Fruit fly (Drosophila melanogaster) whole organism, larva: ENCODE data around the gene X11Lbeta.

ENCODE experiments used
- noc ChIP-seq: fragments of 200-800 bp; sonication (Bioruptor generic); optimal IDR thresholded peaks from 3 replicates; lab custom pipeline; 2019; ENCODE audit warnings: missing biosample characterization, mild to moderate bottlenecking, missing genetic modification characterization, moderate library complexity

Gene X11Lbeta

dm6 chrX:10627062-10627756, at the start of gene X11Lbeta, which contains the start of gene CG9806:
Gene X11Lbeta (plus strand): TSS chrX:10627737.
Gene CG9806 (minus strand): TSS chrX:10627112.
- TF ChIP-seq noc (tag; lab: Kevin White, UChicago): no peak

dm6 chrX:10577773-10578172, 49.8 kb upstream of the X11Lbeta start:
- no peak for TF ChIP-seq noc (tag; lab: Kevin White, UChicago)

- TF ChIP-seq noc (tag; lab: Kevin White, UChicago): no peak
Measured at dm6 chrX:10579569-10579968, 48.0 kb upstream of the X11Lbeta start.

- no peak for TF ChIP-seq noc (tag; lab: Kevin White, UChicago)
Measured at dm6 chrX:10580459-10581103, 47.0 kb upstream of the X11Lbeta start.

dm6 chrX:10581476-10581875, 46.1 kb upstream of the X11Lbeta start:
- TF ChIP-seq noc (tag; lab: Kevin White, UChicago): no peak

dm6 chrX:10582064-10582463, 45.5 kb upstream of the X11Lbeta start:
- TF ChIP-seq noc (tag; lab: Kevin White, UChicago): no peak

- TF ChIP-seq noc (tag; lab: Kevin White, UChicago): no peak
Measured at dm6 chrX:10584461-10584860, 43.1 kb upstream of the X11Lbeta start.

dm6 chrX:10585158-10585634, 42.3 kb upstream of the X11Lbeta start, which contains the start of gene spri:
Gene spri (minus strand): TSS chrX:10585422.
- peak; percentile 31 for TF ChIP-seq noc (tag; lab: Kevin White, UChicago)

dm6 chrX:10586173-10586572, 41.4 kb upstream of the X11Lbeta start:
- no peak for TF ChIP-seq noc (tag; lab: Kevin White, UChicago)

- TF ChIP-seq noc (tag; lab: Kevin White, UChicago): peak; percentile 56
Measured at dm6 chrX:10587445-10587844, 40.1 kb upstream of the X11Lbeta start.

dm6 chrX:10588789-10589188, 38.7 kb upstream of the X11Lbeta start, which contains the start of gene Rab9D:
Gene Rab9D (plus strand): TSS chrX:10589089.
- TF ChIP-seq noc (tag; lab: Kevin White, UChicago): no peak

- TF ChIP-seq noc (tag; lab: Kevin White, UChicago): no peak
Measured at dm6 chrX:10595813-10596212, 31.7 kb upstream of the X11Lbeta start, which contains the start of the genes Hmr and CG2124. Gene Hmr (minus strand): TSS chrX:10595855. Gene CG2124 (plus strand): TSS chrX:10596122.

dm6 chrX:10599318-10599717, 28.2 kb upstream of the X11Lbeta start:
- no peak for TF ChIP-seq noc (tag; lab: Kevin White, UChicago)

dm6 chrX:10600254-10600916, 27.2 kb upstream of the X11Lbeta start:
- no peak for TF ChIP-seq noc (tag; lab: Kevin White, UChicago)

dm6 chrX:10601479-10601921, 26.0 kb upstream of the X11Lbeta start:
- TF ChIP-seq noc (tag; lab: Kevin White, UChicago): no peak
